Fruit fly (Drosophila melanogaster): ENCODE results near the gene CG15387.
A peak's percentile ranks its signal among the peaks of the same experiment; 100 is the strongest.

Gene CG15387

DNA sequence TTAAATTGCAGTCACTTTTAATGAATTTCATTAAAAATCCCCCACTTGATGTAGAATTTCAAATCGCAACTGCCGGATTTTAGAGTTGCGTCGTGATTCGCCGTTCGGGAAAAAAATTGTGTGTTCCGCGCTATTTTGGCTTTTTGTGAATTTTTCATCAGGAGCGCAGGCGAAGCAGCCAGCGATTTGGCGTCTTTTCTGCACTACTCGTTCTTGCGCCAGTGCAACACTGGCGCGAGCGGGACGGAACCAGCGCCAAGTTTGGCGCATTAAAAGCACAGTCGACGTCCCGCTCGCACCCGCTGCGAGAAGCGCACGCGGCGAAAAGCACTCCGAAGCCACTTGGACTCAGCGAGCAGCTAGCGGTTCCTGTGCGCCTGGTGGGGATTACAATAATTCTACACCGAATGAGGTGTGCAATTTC is 32.7 kb downstream of the CG15387 start (continued):
- TF ChIP-seq gfzf (GFP tag; optimal IDR thresholded peaks at IDR 0.05) (peak; percentile 57), CG11504 (tag; optimal IDR thresholded peaks at IDR 0.05) (peak; percentile 35), bcd (GFP tag; optimal IDR thresholded peaks at IDR 0.05) (peak; percentile 40), twi (tag; optimal IDR thresholded peaks at IDR 0.05) (peak; percentile 26), CG14014 (GFP tag; IDR thresholded peaks at IDR 0.05) (no peak), HHEX (GFP tag; optimal IDR thresholded peaks at IDR 0.05) (peak; percentile 24), cwo (GFP tag; optimal IDR thresholded peaks at IDR 0.05) (peak; percentile 57), Lhr (GFP tag; optimal IDR thresholded peaks at IDR 0.05) (peak; percentile 100), ap (GFP tag; IDR thresholded peaks at IDR 0.05) (no peak), Hr3 (GFP tag; optimal IDR thresholded peaks at IDR 0.05) (no peak), phol (tag; optimal IDR thresholded peaks at IDR 0.05) (no peak), CG12155 (GFP tag; optimal IDR thresholded peaks at IDR 0.05) (peak; percentile 89), CG1603 (tag; optimal IDR thresholded peaks at IDR 0.05) (peak; percentile 65), CG1602 (GFP tag; optimal IDR thresholded peaks at IDR 0.05) (no peak), pho (GFP tag; optimal IDR thresholded peaks at IDR 0.05) (peak; percentile 26), pita (GFP tag; optimal IDR thresholded peaks at IDR 0.05) (no peak), Sry-δ (GFP tag; optimal IDR thresholded peaks at IDR 0.05) (peak; percentile 57), ci (GFP tag; IDR thresholded peaks at IDR 0.05) (no peak), repo (GFP tag; optimal IDR thresholded peaks at IDR 0.05) (peak; percentile 19), dpn (GFP tag; optimal IDR thresholded peaks at IDR 0.05) (peak in 1 of 2 experiments; percentile 52), Antp (GFP tag; optimal IDR thresholded peaks at IDR 0.05) (peak; percentile 18), CG3281 (GFP tag; optimal IDR thresholded peaks at IDR 0.05) (peak; percentile 25), tx (GFP tag; optimal IDR thresholded peaks at IDR 0.05) (no peak), CG8281 (tag; optimal IDR thresholded peaks at IDR 0.05) (peak; percentile 12), CG17385 (GFP tag; optimal IDR thresholded peaks at IDR 0.05) (peak; percentile 62), CG9727 (GFP tag; optimal IDR thresholded peaks at IDR 0.05) (peak; percentile 16), CTCF (GFP tag; optimal IDR thresholded peaks at IDR 0.05) (peak; percentile 44), CG2116 (GFP tag; optimal IDR thresholded peaks at IDR 0.05) (peak; percentile 99), CG14441 (GFP tag; IDR thresholded peaks at IDR 0.05) (no peak), pb (GFP tag; optimal IDR thresholded peaks at IDR 0.05) (peak; percentile 80), schlank (tag; optimal IDR thresholded peaks at IDR 0.05) (peak; percentile 59), Stat92E (GFP tag; optimal IDR thresholded peaks at IDR 0.05) (peak in 1 of 3 experiments; percentile 89), CG15601 (tag; optimal IDR thresholded peaks at IDR 0.05) (peak; percentile 65), Hr78 (GFP tag; optimal IDR thresholded peaks at IDR 0.05) (peak in 1 of 2 experiments; percentile 34), CG6813 (GFP tag; optimal IDR thresholded peaks at IDR 0.05) (peak; percentile 57), H15 (GFP tag; IDR thresholded peaks at IDR 0.05) (no peak), Sox100B (GFP tag; optimal IDR thresholded peaks at IDR 0.05) (no peak), CG10267 (tag; optimal IDR thresholded peaks at IDR 0.05) (no peak), sens-2 (GFP tag; IDR thresholded peaks at IDR 0.05) (no peak), CG18599 (GFP tag; optimal IDR thresholded peaks at IDR 0.05) (peak; percentile 53), Hey (tag; optimal IDR thresholded peaks at IDR 0.05) (peak; percentile 70), CG7987 (GFP tag; optimal IDR thresholded peaks at IDR 0.05) (peak; percentile 70), Oli (tag; optimal IDR thresholded peaks at IDR 0.05) (peak; percentile 23), kni (GFP tag; optimal IDR thresholded peaks at IDR 0.05) (peak; percentile 87), Jarid2 (GFP tag; optimal IDR thresholded peaks at IDR 0.05) (peak; percentile 3), GATAe (GFP tag; conservative IDR thresholded peaks at IDR 0.05) (no peak), ewg (GFP tag; optimal IDR thresholded peaks at IDR 0.05) (peak; percentile 81), fd3F (GFP tag; optimal IDR thresholded peaks at IDR 0.05) (no peak), Bdp1 (GFP tag; optimal IDR thresholded peaks at IDR 0.05) (peak; percentile 4), mirr (GFP tag; optimal IDR thresholded peaks at IDR 0.05) (peak; percentile 79)

Measured in whole organism, embryonic.